Worm (Caenorhabditis elegans) whole organism, late embryonic: ENCODE data around the gene ZK550.2.

Experiments used
- ama-1 ChIP-seq: fragments of 150-350 bp; optimal IDR thresholded peaks from 2 replicates; lab custom pipeline; 2014
- elt-4 ChIP-seq: sonication (generic microtip); optimal IDR thresholded peaks from 2 replicates; lab custom pipeline; 2016; ENCODE audit warnings: missing genetic modification characterization, missing compliant biosample characterization
- hlh-30 ChIP-seq: sonication (generic microtip); optimal IDR thresholded peaks from 2 replicates; lab custom pipeline; 2017; ENCODE audit warnings: antibody characterized with exemption, missing genetic modification characterization, missing compliant biosample characterization; ENCODE audit not compliant: insufficient read depth
- nfya-1 ChIP-seq: sonication (generic microtip); optimal IDR thresholded peaks from 2 replicates; lab custom pipeline; 2017; ENCODE audit warnings: missing genetic modification characterization, mild to moderate bottlenecking, missing compliant biosample characterization, antibody characterized with exemption, moderate library complexity
- nhr-11 ChIP-seq: fragments of 150-350 bp; optimal IDR thresholded peaks from 2 replicates; lab custom pipeline; 2014; ENCODE audit warnings: missing biosample characterization, missing genetic modification characterization

- TF ChIP-seq nfya-1 (no peak), nhr-11 (tag; lab: Kevin White, UChicago) (no peak), hlh-30 (no peak), ama-1 (no peak), elt-4 (tag; lab: Kevin White, UChicago) (no peak)
Observed at ce11 chrIV:17259310-17259709, 13.9 kb downstream of the ZK550.2 start, which contains the start of gene phyh-1.
